Fruit fly (Drosophila melanogaster) whole organism: ENCODE data around the gene pygo.

Experiments used
- CG8478 ChIP-seq: fragments of >200 bp; optimal IDR thresholded peaks from 2 replicates; lab custom pipeline; 2018; ENCODE audit warnings: inconsistent platforms
- Dll ChIP-seq: fragments of >200 bp; optimal IDR thresholded peaks from 2 replicates; lab custom pipeline; 2017
- EcR ChIP-seq, 2 experiments: fragments of >200 bp; optimal IDR thresholded peaks; 2 replicates each; lab custom pipeline; 2017; ENCODE audit warnings: missing biosample characterization in 2 of 2, missing genetic modification characterization in 2 of 2, missing genetic modification reagents in 2 of 2
- pan ChIP-seq: fragments of >200 bp; optimal IDR thresholded peaks from 2 replicates; lab custom pipeline; 2017
- psq ChIP-seq: fragments of >200 bp; optimal IDR thresholded peaks from 2 replicates; lab custom pipeline; 2017
- usp ChIP-seq: fragments of >200 bp; optimal IDR thresholded peaks from 2 replicates; lab custom pipeline; 2017; ENCODE audit warnings: missing biosample characterization, missing genetic modification characterization, mixed read lengths

The pygo gene

dm6 chr3R:31559781-31560180 is 20.7 kb downstream of the pygo start:
- TF ChIP-seq CG8478 (lab: Kevin White, UChicago) = no peak
- no peak for TF ChIP-seq pan
- TF ChIP-seq EcR (GFP tag; optimal IDR thresholded peaks at IDR 0.05; lab: Kevin White, UChicago) = peak in 1 of 2 experiments; percentile 0
- TF ChIP-seq usp (GFP tag; lab: Kevin White, UChicago) = no peak

DNA sequence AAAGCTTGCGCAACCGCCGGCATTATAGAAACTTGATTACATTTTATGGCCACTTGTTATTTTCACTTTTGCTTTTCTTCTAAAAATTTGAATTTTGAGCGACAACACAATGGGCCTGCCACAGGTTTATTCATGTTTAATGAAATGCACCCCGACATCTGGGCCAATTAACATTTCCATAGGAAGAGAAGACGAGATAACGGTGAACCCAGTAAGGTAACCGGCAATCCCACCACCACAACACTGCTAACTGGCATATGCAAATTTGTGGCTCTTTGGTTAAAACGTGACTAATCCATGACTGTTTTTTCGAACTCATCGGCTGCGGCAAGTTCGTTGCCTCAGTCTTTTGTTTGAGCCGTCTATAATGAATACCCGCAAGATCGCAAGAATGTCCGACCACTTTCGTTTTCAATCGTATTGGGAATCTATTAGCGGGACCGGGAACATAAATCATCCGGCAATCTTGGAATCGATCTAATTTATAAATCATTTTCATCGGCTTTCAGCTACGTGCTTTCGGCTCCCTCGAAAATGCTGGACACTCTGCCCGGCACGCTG is 21.7 kb downstream of the pygo start:
- TF ChIP-seq CG8478 (lab: Kevin White, UChicago) (no peak), EcR (GFP tag; optimal IDR thresholded peaks at IDR 0.05; lab: Kevin White, UChicago) (no peak), pan (no peak), usp (GFP tag; lab: Kevin White, UChicago) (no peak), psq (lab: Kevin White, UChicago) (no peak), Dll (no peak)

DNA sequence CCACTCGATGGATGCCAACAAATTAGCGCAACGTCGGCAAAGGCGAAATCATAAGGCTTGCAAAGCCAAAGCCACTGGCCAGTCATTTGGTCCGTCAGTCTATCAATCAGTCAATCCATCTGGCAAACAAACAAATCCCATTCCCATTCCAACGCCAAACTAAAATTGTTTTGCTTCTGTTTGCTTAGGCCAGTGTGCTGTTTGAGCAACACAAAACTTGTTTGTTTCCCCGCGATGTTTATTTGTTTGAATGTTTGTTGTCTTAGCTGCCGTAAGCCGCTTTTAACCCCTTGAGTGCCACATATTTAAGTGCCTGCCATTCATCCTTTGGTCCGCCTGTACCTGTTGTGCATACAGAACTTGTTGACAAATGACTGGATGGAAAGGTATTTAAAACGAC is 29.6 kb downstream of the pygo start:
- TF ChIP-seq psq (lab: Kevin White, UChicago) (no peak), Dll (no peak), CG8478 (lab: Kevin White, UChicago) (no peak), usp (GFP tag; lab: Kevin White, UChicago) (no peak), EcR (GFP tag; optimal IDR thresholded peaks at IDR 0.05; lab: Kevin White, UChicago) (no peak), pan (no peak)

- TF ChIP-seq psq (lab: Kevin White, UChicago) = no peak
- no peak for TF ChIP-seq usp (GFP tag; lab: Kevin White, UChicago)
- TF ChIP-seq pan = no peak
- no peak for TF ChIP-seq EcR (GFP tag; optimal IDR thresholded peaks at IDR 0.05; lab: Kevin White, UChicago)
- no peak for TF ChIP-seq Dll
- no peak for TF ChIP-seq CG8478 (lab: Kevin White, UChicago)
Measured at dm6 chr3R:31548766-31549510, 31.6 kb downstream of the pygo start.

DNA sequence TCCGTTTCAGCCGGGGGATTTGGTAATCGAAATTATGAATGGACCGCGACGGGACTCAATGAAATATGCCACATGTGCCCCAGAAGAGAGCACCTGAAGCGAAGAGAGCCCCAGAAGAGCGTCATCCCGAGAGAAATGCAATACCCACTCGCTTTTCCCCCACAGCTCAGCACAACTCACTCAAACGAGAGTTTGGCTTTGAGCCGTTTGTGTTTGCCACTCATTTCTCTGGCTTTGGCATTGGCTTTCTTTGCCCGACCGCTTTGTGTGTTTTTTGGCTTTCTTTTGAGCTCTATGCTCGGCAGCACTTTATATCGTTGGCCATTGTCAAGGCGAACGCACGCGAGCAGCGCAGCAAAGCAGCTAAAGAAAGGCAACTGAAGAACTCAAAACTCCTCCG is 37.8 kb downstream of the pygo start, which contains the start of gene nyo:
Gene nyo (plus strand): TSS at position 312 of the 400 bp plus-strand sequence.
- TF ChIP-seq pan = no peak
- no peak for TF ChIP-seq psq (lab: Kevin White, UChicago)
- TF ChIP-seq usp (GFP tag; lab: Kevin White, UChicago) = no peak
- TF ChIP-seq CG8478 (lab: Kevin White, UChicago) = no peak
- TF ChIP-seq Dll = no peak
- no peak for TF ChIP-seq EcR (GFP tag; optimal IDR thresholded peaks at IDR 0.05; lab: Kevin White, UChicago)

DNA sequence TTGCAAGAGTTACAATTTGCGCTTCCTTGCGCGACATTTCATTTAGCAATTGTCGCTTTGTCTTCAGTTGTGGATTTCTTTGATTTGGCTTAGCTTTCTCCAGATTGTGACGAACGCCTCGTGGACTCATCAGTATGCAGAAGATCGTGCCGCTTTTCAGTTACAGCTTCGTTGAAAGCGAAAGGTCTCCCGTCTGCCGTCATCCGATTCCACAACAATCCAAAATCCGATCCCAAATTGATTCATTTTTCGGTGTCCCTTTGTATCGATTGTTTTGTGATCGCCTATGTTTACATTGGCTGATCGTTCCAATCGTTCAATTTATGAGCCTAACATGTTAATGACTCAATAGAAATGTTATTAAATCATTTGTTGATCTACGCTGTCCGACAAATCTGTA is 38.6 kb downstream of the pygo start:
- no peak for TF ChIP-seq usp (GFP tag; lab: Kevin White, UChicago)
- no peak for TF ChIP-seq pan
- no peak for TF ChIP-seq Dll
- TF ChIP-seq psq (lab: Kevin White, UChicago) = no peak
- no peak for TF ChIP-seq CG8478 (lab: Kevin White, UChicago)
- no peak for TF ChIP-seq EcR (GFP tag; optimal IDR thresholded peaks at IDR 0.05; lab: Kevin White, UChicago)

- TF ChIP-seq Dll (no peak), usp (GFP tag; lab: Kevin White, UChicago) (no peak), CG8478 (lab: Kevin White, UChicago) (no peak), EcR (GFP tag; optimal IDR thresholded peaks at IDR 0.05; lab: Kevin White, UChicago) (no peak), psq (lab: Kevin White, UChicago) (no peak), pan (no peak)
Measured at dm6 chr3R:31527875-31528274, 52.6 kb downstream of the pygo start.
